Fruit fly (Drosophila melanogaster): ENCODE data around the gene Mst98Ca.

The Mst98Ca gene

dm6 chr3R:28332674-28333421 is 41.7 kb downstream of the Mst98Ca start:
- TF ChIP-seq Pif1B (GFP tag; optimal IDR thresholded peaks at IDR 0.05) (no peak), fd96Ca (GFP tag; IDR thresholded peaks at IDR 0.05) (no peak), CG17806 (tag; optimal IDR thresholded peaks at IDR 0.05) (no peak), CG15710 (tag; optimal IDR thresholded peaks at IDR 0.05) (no peak), gl (tag; optimal IDR thresholded peaks at IDR 0.05) (no peak), CG12605 (GFP tag; IDR thresholded peaks at IDR 0.05) (no peak), Ets98B (GFP tag; IDR thresholded peaks at IDR 0.05) (no peak)

dm6 chr3R:28335462-28335998 is 44.4 kb downstream of the Mst98Ca start:
- TF ChIP-seq CG8159 (tag; optimal IDR thresholded peaks at IDR 0.05) (peak; percentile 67), gl (tag; optimal IDR thresholded peaks at IDR 0.05) (peak; percentile 11), CG13204 (GFP tag; optimal IDR thresholded peaks at IDR 0.05) (peak; percentile 5), Pif1A (GFP tag; optimal IDR thresholded peaks at IDR 0.05) (peak; percentile 52), CG8301 (tag; optimal IDR thresholded peaks at IDR 0.05) (peak; percentile 63), CG9948 (tag; optimal IDR thresholded peaks at IDR 0.05) (peak; percentile 53), CG34367 (tag; optimal IDR thresholded peaks at IDR 0.05) (peak; percentile 50), CG32121 (GFP tag; IDR thresholded peaks at IDR 0.05) (peak; percentile 79), CG15710 (tag; optimal IDR thresholded peaks at IDR 0.05) (peak; percentile 74), CG14655 (GFP tag; optimal IDR thresholded peaks at IDR 0.05) (peak; percentile 68), CG17806 (tag; optimal IDR thresholded peaks at IDR 0.05) (peak; percentile 50), CG4496 (GFP tag; IDR thresholded peaks at IDR 0.05) (peak; percentile 83), CG12605 (GFP tag; IDR thresholded peaks at IDR 0.05) (no peak), Snoo (tag; optimal IDR thresholded peaks at IDR 0.05) (peak; percentile 71), EcR (GFP tag; optimal IDR thresholded peaks at IDR 0.05) (peak; percentile 18), fd96Ca (GFP tag; IDR thresholded peaks at IDR 0.05) (peak; percentile 78), D1 (tag; optimal IDR thresholded peaks at IDR 0.05) (no peak), Pif1B (GFP tag; optimal IDR thresholded peaks at IDR 0.05) (peak; percentile 57), rn (GFP tag; IDR thresholded peaks at IDR 0.05) (peak; percentile 29; the same call in 1 of the 2 replicates), Ets98B (GFP tag; IDR thresholded peaks at IDR 0.05) (no peak), CG10348 (GFP tag; IDR thresholded peaks at IDR 0.05) (peak; percentile 43; the same call in 1 of the 2 replicates)

dm6 chr3R:28336046-28336771 is 45.1 kb downstream of the Mst98Ca start, which contains the start of gene larp:
Gene larp (minus strand): TSS chr3R:28336440.
- TF ChIP-seq CG8159 (tag; optimal IDR thresholded peaks at IDR 0.05) = peak; percentile 11
- no peak for TF ChIP-seq D1 (tag; optimal IDR thresholded peaks at IDR 0.05)
- TF ChIP-seq Pif1B (GFP tag; optimal IDR thresholded peaks at IDR 0.05) = no peak
- no peak for TF ChIP-seq CG10348 (GFP tag; IDR thresholded peaks at IDR 0.05)
- TF ChIP-seq Snoo (tag; optimal IDR thresholded peaks at IDR 0.05) = peak; percentile 27
- TF ChIP-seq CG9948 (tag; optimal IDR thresholded peaks at IDR 0.05) = no peak
- no peak for TF ChIP-seq CG14655 (GFP tag; optimal IDR thresholded peaks at IDR 0.05)
- no peak for TF ChIP-seq rn (GFP tag; IDR thresholded peaks at IDR 0.05)
- peak; percentile 45; the same call in 1 of the 2 replicates for TF ChIP-seq Ets98B (GFP tag; IDR thresholded peaks at IDR 0.05)
- TF ChIP-seq CG34367 (tag; optimal IDR thresholded peaks at IDR 0.05) = no peak
- TF ChIP-seq CG8301 (tag; optimal IDR thresholded peaks at IDR 0.05) = no peak
- TF ChIP-seq CG32121 (GFP tag; IDR thresholded peaks at IDR 0.05) = peak; percentile 64
- TF ChIP-seq CG15710 (tag; optimal IDR thresholded peaks at IDR 0.05) = no peak
- TF ChIP-seq CG17806 (tag; optimal IDR thresholded peaks at IDR 0.05) = no peak
- no peak for TF ChIP-seq EcR (GFP tag; optimal IDR thresholded peaks at IDR 0.05)
- TF ChIP-seq fd96Ca (GFP tag; IDR thresholded peaks at IDR 0.05) = peak; percentile 76; the same call in 2 of the 3 replicates
- no peak for TF ChIP-seq CG13204 (GFP tag; optimal IDR thresholded peaks at IDR 0.05)
- 0 out of 3 replicates have a peak, but pooled peaks have one; percentile 35 for TF ChIP-seq CG4496 (GFP tag; IDR thresholded peaks at IDR 0.05)
- no peak for TF ChIP-seq CG12605 (GFP tag; IDR thresholded peaks at IDR 0.05)
- no peak for TF ChIP-seq gl (tag; optimal IDR thresholded peaks at IDR 0.05)
- TF ChIP-seq Pif1A (GFP tag; optimal IDR thresholded peaks at IDR 0.05) = peak; percentile 35

dm6 chr3R:28339654-28340605 is 48.8 kb downstream of the Mst98Ca start, which contains the start of the genes Gfat2 and Moca-cyp:
Gene Gfat2 (minus strand): TSS chr3R:28339765.
Gene Moca-cyp (plus strand): TSS chr3R:28340334.
- TF ChIP-seq EcR (GFP tag; optimal IDR thresholded peaks at IDR 0.05) (no peak), CG12605 (GFP tag; IDR thresholded peaks at IDR 0.05) (0 out of 2 replicates have a peak, but pooled peaks have one; percentile 18), CG8301 (tag; optimal IDR thresholded peaks at IDR 0.05) (peak; percentile 6), CG15710 (tag; optimal IDR thresholded peaks at IDR 0.05) (peak; percentile 67), CG32121 (GFP tag; IDR thresholded peaks at IDR 0.05) (peak; percentile 44; the same call in 1 of the 2 replicates), Ets98B (GFP tag; IDR thresholded peaks at IDR 0.05) (peak; percentile 69), gl (tag; optimal IDR thresholded peaks at IDR 0.05) (no peak), CG4496 (GFP tag; IDR thresholded peaks at IDR 0.05) (peak; percentile 73), rn (GFP tag; IDR thresholded peaks at IDR 0.05) (0 out of 2 replicates have a peak, but pooled peaks have one; percentile 48), Pif1B (GFP tag; optimal IDR thresholded peaks at IDR 0.05) (no peak), CG10348 (GFP tag; IDR thresholded peaks at IDR 0.05) (no peak), CG14655 (GFP tag; optimal IDR thresholded peaks at IDR 0.05) (peak; percentile 57), Pif1A (GFP tag; optimal IDR thresholded peaks at IDR 0.05) (peak; percentile 43), fd96Ca (GFP tag; IDR thresholded peaks at IDR 0.05) (peak; percentile 9; the same call in 1 of the 3 replicates), CG8159 (tag; optimal IDR thresholded peaks at IDR 0.05) (peak; percentile 62), D1 (tag; optimal IDR thresholded peaks at IDR 0.05) (no peak), CG34367 (tag; optimal IDR thresholded peaks at IDR 0.05) (peak; percentile 33), CG9948 (tag; optimal IDR thresholded peaks at IDR 0.05) (peak; percentile 49), Snoo (tag; optimal IDR thresholded peaks at IDR 0.05) (peak; percentile 42), CG17806 (tag; optimal IDR thresholded peaks at IDR 0.05) (peak; percentile 46), CG13204 (GFP tag; optimal IDR thresholded peaks at IDR 0.05) (no peak)
